Worm (Caenorhabditis elegans) whole organism, mixed stage, embryonic: Measurements from ENCODE around the gene unc-78.
A peak's percentile ranks its signal among the peaks of the same experiment; 100 is the strongest.

Experiments
- M03D4.4 ChIP-seq: sonication (generic microtip); optimal IDR thresholded peaks from 2 replicates; lab custom pipeline; 2017; ENCODE audit warnings: mild to moderate bottlenecking, missing genetic modification characterization, missing compliant biosample characterization
- blmp-1 ChIP-seq: fragments of 150-350 bp; optimal IDR thresholded peaks from 2 replicates; lab custom pipeline; 2014; ENCODE audit warnings: missing biosample characterization, missing genetic modification characterization
- ceh-39 ChIP-seq: fragments of 150-350 bp; optimal IDR thresholded peaks from 2 replicates; lab custom pipeline; 2014; ENCODE audit warnings: missing biosample characterization, missing genetic modification characterization
- ceh-43 ChIP-seq: fragments of 200-800 bp; sonication (Bioruptor generic); optimal IDR thresholded peaks from 2 replicates; lab custom pipeline; 2018; ENCODE audit warnings: mild to moderate bottlenecking, missing genetic modification characterization, moderate library complexity, missing compliant biosample characterization
- ceh-83 ChIP-seq: fragments of 200-800 bp; sonication (Bioruptor generic); optimal IDR thresholded peaks from 2 replicates; lab custom pipeline; 2018; ENCODE audit warnings: mild to moderate bottlenecking, missing genetic modification characterization, missing compliant biosample characterization
- ces-1 ChIP-seq: fragments of 150-350 bp; optimal IDR thresholded peaks from 2 replicates; lab custom pipeline; 2014; ENCODE audit warnings: missing biosample characterization, missing genetic modification reagents, missing genetic modification characterization
- cnd-1 ChIP-seq: fragments of 200-800 bp; sonication (Bioruptor generic); optimal IDR thresholded peaks from 2 replicates; lab custom pipeline; 2018; ENCODE audit warnings: mild to moderate bottlenecking, missing genetic modification characterization, missing compliant biosample characterization
- drap-1 ChIP-seq: fragments of 200-800 bp; sonication (Bioruptor generic); optimal IDR thresholded peaks from 3 replicates; lab custom pipeline; 2018; ENCODE audit warnings: mild to moderate bottlenecking, missing genetic modification characterization, missing compliant biosample characterization
- elt-1 ChIP-seq: sonication (generic microtip); optimal IDR thresholded peaks from 2 replicates; lab custom pipeline; 2017; ENCODE audit warnings: missing genetic modification characterization, mild to moderate bottlenecking, missing compliant biosample characterization, antibody characterized with exemption, moderate library complexity, borderline replicate concordance; ENCODE audit not compliant: insufficient read depth
- elt-3 ChIP-seq: fragments of 150-350 bp; optimal IDR thresholded peaks from 2 replicates; lab custom pipeline; 2014; ENCODE audit warnings: missing biosample characterization, missing genetic modification characterization
- flh-1 ChIP-seq: fragments of 200-800 bp; sonication (Bioruptor generic); optimal IDR thresholded peaks from 2 replicates; lab custom pipeline; 2018; ENCODE audit warnings: mild to moderate bottlenecking, missing genetic modification characterization, moderate library complexity, missing compliant biosample characterization
- ham-2 ChIP-seq: fragments of 200-800 bp; sonication (Bioruptor generic); optimal IDR thresholded peaks from 2 replicates; lab custom pipeline; 2018; ENCODE audit warnings: mild to moderate bottlenecking, missing genetic modification characterization, missing compliant biosample characterization
- hlh-1 ChIP-seq: fragments of 150-350 bp; optimal IDR thresholded peaks from 2 replicates; lab custom pipeline; 2014; ENCODE audit warnings: missing biosample characterization, missing genetic modification reagents, missing genetic modification characterization
- lin-13 ChIP-seq: fragments of 150-350 bp; optimal IDR thresholded peaks from 2 replicates; lab custom pipeline; 2014; ENCODE audit warnings: missing biosample characterization, missing genetic modification characterization
- lin-32 ChIP-seq: fragments of 200-800 bp; sonication (Bioruptor generic); optimal IDR thresholded peaks from 2 replicates; lab custom pipeline; 2018; ENCODE audit warnings: mild to moderate bottlenecking, missing genetic modification characterization, missing compliant biosample characterization
- mab-5 ChIP-seq: fragments of 150-350 bp; optimal IDR thresholded peaks from 2 replicates; lab custom pipeline; 2014; ENCODE audit warnings: missing biosample characterization, missing genetic modification characterization
- mls-2 ChIP-seq: sonication (generic microtip); optimal IDR thresholded peaks from 2 replicates; lab custom pipeline; 2016; ENCODE audit warnings: mild to moderate bottlenecking, missing genetic modification characterization, moderate library complexity, missing compliant biosample characterization
- nhr-12 ChIP-seq: fragments of 150-350 bp; optimal IDR thresholded peaks from 2 replicates; lab custom pipeline; 2014; ENCODE audit warnings: missing biosample characterization, missing genetic modification characterization
- nhr-2 ChIP-seq: fragments of 150-350 bp; optimal IDR thresholded peaks from 2 replicates; lab custom pipeline; 2014; ENCODE audit warnings: missing biosample characterization, missing genetic modification characterization
- nhr-237 ChIP-seq: fragments of 150-350 bp; optimal IDR thresholded peaks from 2 replicates; lab custom pipeline; 2014; ENCODE audit warnings: missing biosample characterization, missing genetic modification characterization
- nhr-28 ChIP-seq: fragments of 150-350 bp; optimal IDR thresholded peaks from 2 replicates; lab custom pipeline; 2014; ENCODE audit warnings: missing biosample characterization, missing genetic modification characterization
- nhr-76 ChIP-seq: sonication (generic microtip); optimal IDR thresholded peaks from 2 replicates; lab custom pipeline; 2017; ENCODE audit warnings: missing biosample characterization, missing genetic modification characterization
- pha-4 ChIP-seq: fragments of 150-350 bp; optimal IDR thresholded peaks from 2 replicates; lab custom pipeline; 2018; ENCODE audit warnings: missing biosample characterization, missing genetic modification reagents, missing genetic modification characterization
- snpc-4 ChIP-seq: fragments of 150-350 bp; optimal IDR thresholded peaks from 2 replicates; lab custom pipeline; 2014; ENCODE audit warnings: missing biosample characterization, missing genetic modification characterization
- sptf-1 ChIP-seq: sonication (generic microtip); optimal IDR thresholded peaks from 2 replicates; lab custom pipeline; 2017; ENCODE audit warnings: mild to moderate bottlenecking, missing genetic modification characterization, moderate library complexity, missing compliant biosample characterization
- tbx-8 ChIP-seq: fragments of 200-800 bp; sonication (Bioruptor generic); optimal IDR thresholded peaks from 2 replicates; lab custom pipeline; 2018; ENCODE audit warnings: mild to moderate bottlenecking, missing genetic modification characterization, moderate library complexity, missing compliant biosample characterization
- unc-120 ChIP-seq: sonication (generic microtip); optimal IDR thresholded peaks from 2 replicates; lab custom pipeline; 2017; ENCODE audit warnings: missing genetic modification characterization, missing compliant biosample characterization; ENCODE audit not compliant: poor library complexity, severe bottlenecking
- unc-39 ChIP-seq: fragments of 150-350 bp; optimal IDR thresholded peaks from 2 replicates; lab custom pipeline; 2014; ENCODE audit warnings: missing biosample characterization, missing genetic modification characterization
- unc-62 ChIP-seq: fragments of 150-350 bp; optimal IDR thresholded peaks from 2 replicates; lab custom pipeline; 2014; ENCODE audit warnings: missing biosample characterization, missing genetic modification reagents, missing genetic modification characterization
- zip-8 ChIP-seq: fragments of 150-350 bp; optimal IDR thresholded peaks from 2 replicates; lab custom pipeline; 2014; ENCODE audit warnings: missing biosample characterization, missing genetic modification characterization
- ztf-11 ChIP-seq: fragments of 150-350 bp; optimal IDR thresholded peaks from 2 replicates; lab custom pipeline; 2014; ENCODE audit warnings: missing biosample characterization, missing genetic modification characterization

The unc-78 gene

DNA sequence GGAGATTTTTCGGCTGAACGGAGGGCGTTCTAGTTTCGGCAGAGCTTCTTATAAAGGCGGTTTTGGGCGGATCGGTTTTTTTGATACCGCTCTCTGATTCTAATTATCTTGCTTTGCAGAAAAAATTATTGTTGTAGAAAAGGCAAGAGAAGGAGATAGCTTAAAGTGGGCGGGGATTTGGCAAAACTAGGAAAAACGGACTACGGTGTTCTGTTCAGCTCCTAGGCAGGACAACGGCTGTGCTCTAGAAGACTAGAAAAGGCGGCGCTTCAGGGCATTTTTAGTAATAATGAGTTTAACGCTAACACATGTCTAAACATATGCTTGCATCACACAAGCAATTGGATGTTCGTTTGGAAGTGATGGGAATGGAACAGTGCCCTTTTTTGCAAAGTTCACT, 7.7 kb upstream of the unc-78 start, which contains the start of gene C04F6.7:
Gene C04F6.7 (minus strand): TSS at position 101 of the 400 bp plus-strand sequence.
- TF ChIP-seq drap-1 (no peak), unc-39 (tag; lab: Kevin White, UChicago) (no peak), ceh-83 (GFP tag; lab: Kevin White, UChicago) (no peak), sptf-1 (tag; lab: Kevin White, UChicago) (no peak), flh-1 (no peak)

DNA sequence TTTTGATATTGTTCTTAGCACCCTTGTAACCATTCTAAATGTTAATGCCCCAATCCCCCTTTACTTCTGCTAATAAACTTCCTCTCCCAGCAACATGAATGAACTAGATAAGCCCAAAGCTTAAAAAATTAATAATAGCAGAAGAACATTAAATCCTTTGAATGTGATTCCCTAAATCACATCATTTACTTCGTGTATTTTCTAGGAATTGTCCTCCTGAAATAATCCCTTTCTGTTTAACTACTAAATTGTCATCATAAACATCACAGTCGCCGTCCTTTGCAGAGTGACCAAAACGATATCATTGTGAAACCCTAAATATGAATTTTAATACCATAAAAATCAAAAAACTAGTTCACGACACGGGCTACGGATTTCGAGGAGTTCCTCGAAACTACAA, 4.6 kb upstream of the unc-78 start:
- TF ChIP-seq sptf-1 (tag; lab: Kevin White, UChicago): no peak
- no peak for TF ChIP-seq ztf-11 (tag; lab: Kevin White, UChicago)
- no peak for TF ChIP-seq drap-1
- no peak for TF ChIP-seq mab-5 (tag; lab: Kevin White, UChicago)
- TF ChIP-seq snpc-4 (tag; lab: Kevin White, UChicago): no peak
- no peak for TF ChIP-seq nhr-28 (tag; lab: Kevin White, UChicago)
- no peak for TF ChIP-seq unc-62 (GFP tag; lab: Kevin White, UChicago)
- no peak for TF ChIP-seq nhr-2 (tag; lab: Kevin White, UChicago)
- no peak for TF ChIP-seq ceh-83 (GFP tag; lab: Kevin White, UChicago)
- no peak for TF ChIP-seq unc-39 (tag; lab: Kevin White, UChicago)
- no peak for TF ChIP-seq tbx-8 (GFP tag; lab: Kevin White, UChicago)
- TF ChIP-seq pha-4 (tag; lab: Kevin White, UChicago): no peak
- TF ChIP-seq zip-8 (tag; lab: Kevin White, UChicago): no peak
- no peak for TF ChIP-seq lin-13 (tag; lab: Kevin White, UChicago)
- TF ChIP-seq M03D4.4: no peak
- no peak for TF ChIP-seq ceh-39 (tag; lab: Kevin White, UChicago)
- TF ChIP-seq flh-1: no peak
- no peak for TF ChIP-seq nhr-12 (tag; lab: Kevin White, UChicago)
- TF ChIP-seq blmp-1 (tag; lab: Kevin White, UChicago): no peak
- no peak for TF ChIP-seq hlh-1

DNA sequence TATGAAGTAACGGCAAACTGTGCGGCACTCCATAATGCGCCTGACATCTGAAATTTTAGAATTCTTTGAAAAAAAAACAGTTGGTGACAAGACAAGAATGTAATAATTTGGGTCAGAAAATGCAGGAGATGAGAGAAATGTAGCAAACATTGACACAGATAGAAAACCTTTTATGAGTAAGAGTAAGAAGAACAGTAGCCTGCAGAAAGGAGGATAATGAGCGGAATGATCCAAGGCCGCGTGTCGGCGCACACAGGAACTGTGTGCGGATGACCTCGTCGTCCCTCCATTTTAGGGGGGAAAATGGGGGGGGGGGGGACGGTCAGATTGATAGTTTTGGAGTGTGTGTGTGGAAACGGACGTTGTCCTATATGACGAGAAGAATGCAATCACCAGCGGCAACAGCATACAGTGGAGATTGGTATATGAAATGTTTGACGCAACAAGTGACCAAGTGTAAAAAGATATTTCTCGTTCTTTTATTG, 3.3 kb upstream of the unc-78 start, which contains the start of gene dhs-27:
Gene dhs-27 (minus strand): TSS at position 51 of the 485 bp plus-strand sequence.
- TF ChIP-seq elt-1 (peak; percentile 4), unc-39 (tag; lab: Kevin White, UChicago) (no peak), ham-2 (GFP tag; lab: Kevin White, UChicago) (peak; percentile 45)

DNA sequence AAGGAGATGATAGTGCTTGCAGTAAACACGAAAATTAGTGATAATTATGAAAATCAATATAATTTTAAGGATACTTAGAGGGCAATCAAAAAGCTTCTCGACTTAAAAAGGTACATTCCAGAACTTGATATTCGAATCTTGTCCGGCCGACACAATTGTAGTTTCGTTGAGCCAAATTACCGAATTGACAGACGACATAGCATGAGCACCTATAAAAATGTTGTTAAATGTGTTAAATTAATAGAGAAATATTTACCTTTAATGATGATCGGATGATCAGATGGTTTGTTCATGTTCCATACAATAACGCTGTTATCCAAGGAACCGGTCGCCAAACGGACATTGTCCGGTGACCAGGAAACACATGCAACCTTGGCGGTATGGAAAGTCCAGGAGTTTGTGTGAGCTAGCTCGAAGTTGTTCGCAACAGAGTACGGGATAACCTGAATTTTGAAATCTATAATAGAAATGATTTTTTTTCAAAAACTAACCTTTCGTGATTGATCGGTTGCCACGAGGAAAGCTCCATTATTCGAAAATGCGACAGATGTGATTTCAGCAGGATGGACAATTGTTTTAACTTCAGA, 2.6 kb downstream of the unc-78 start:
- no peak for TF ChIP-seq lin-13 (tag; lab: Kevin White, UChicago)
- TF ChIP-seq ces-1 (GFP tag; lab: Kevin White, UChicago): no peak
- no peak for TF ChIP-seq sptf-1 (tag; lab: Kevin White, UChicago)
- TF ChIP-seq drap-1: no peak
- TF ChIP-seq nhr-28 (tag; lab: Kevin White, UChicago): no peak
- no peak for TF ChIP-seq tbx-8 (GFP tag; lab: Kevin White, UChicago)
- no peak for TF ChIP-seq unc-39 (tag; lab: Kevin White, UChicago)
- TF ChIP-seq mls-2: no peak
- no peak for TF ChIP-seq ham-2 (GFP tag; lab: Kevin White, UChicago)
- TF ChIP-seq ceh-83 (GFP tag; lab: Kevin White, UChicago): no peak
- TF ChIP-seq lin-32 (GFP tag; lab: Kevin White, UChicago): no peak
- no peak for TF ChIP-seq elt-3 (tag; lab: Kevin White, UChicago)
- TF ChIP-seq blmp-1 (tag; lab: Kevin White, UChicago): no peak
- TF ChIP-seq nhr-76: no peak
- TF ChIP-seq cnd-1 (tag; lab: Kevin White, UChicago): no peak
- no peak for TF ChIP-seq unc-120
- TF ChIP-seq ceh-43 (GFP tag; lab: Kevin White, UChicago): no peak
- no peak for TF ChIP-seq nhr-2 (tag; lab: Kevin White, UChicago)
- TF ChIP-seq nhr-237 (tag; lab: Kevin White, UChicago): no peak
- no peak for TF ChIP-seq elt-1
- TF ChIP-seq, all 35 proteins: peak for 0

DNA sequence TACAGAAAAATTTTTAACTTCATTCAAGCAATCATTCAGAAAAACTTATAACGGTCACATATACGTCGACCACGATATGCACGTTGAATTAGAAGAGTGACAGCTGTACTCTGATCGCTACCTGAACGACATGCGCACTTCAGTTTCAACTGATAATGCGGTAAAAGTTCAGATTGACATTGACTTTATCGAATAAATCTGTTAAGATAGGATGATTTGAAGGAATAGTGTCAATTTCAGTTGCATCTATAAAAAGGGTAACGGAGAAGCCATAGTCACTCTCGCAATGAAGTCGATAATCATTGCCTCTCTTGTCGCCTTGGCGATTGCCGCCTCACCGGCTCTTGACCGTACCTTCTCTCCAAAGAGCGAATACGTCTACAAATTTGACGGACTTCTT, 8.2 kb downstream of the unc-78 start, which contains the start of gene vit-5:
Gene vit-5 (plus strand): TSS at position 277 of the 400 bp plus-strand sequence.
- TF ChIP-seq unc-62 (GFP tag; lab: Kevin White, UChicago) (no peak), drap-1 (no peak), lin-13 (tag; lab: Kevin White, UChicago) (no peak), tbx-8 (GFP tag; lab: Kevin White, UChicago) (no peak), lin-32 (GFP tag; lab: Kevin White, UChicago) (no peak), unc-39 (tag; lab: Kevin White, UChicago) (no peak), nhr-12 (tag; lab: Kevin White, UChicago) (no peak), elt-1 (no peak), ztf-11 (tag; lab: Kevin White, UChicago) (no peak), ham-2 (GFP tag; lab: Kevin White, UChicago) (no peak)
- TF ChIP-seq, all 35 proteins: peak for 0
